Worm (Caenorhabditis elegans) whole organism, L4 larva: ENCODE data around the gene C54D10.3.

Experiments used
- ama-1 ChIP-seq: fragments of 150-350 bp; optimal IDR thresholded peaks from 2 replicates; lab custom pipeline; 2014; ENCODE audit warnings: inconsistent platforms, mixed read lengths
- egl-27 ChIP-seq: sonication (generic microtip); optimal IDR thresholded peaks from 3 replicates; lab custom pipeline; 2017; ENCODE audit warnings: missing biosample characterization, missing genetic modification reagents, missing genetic modification characterization
- lir-3 ChIP-seq: sonication (generic microtip); optimal IDR thresholded peaks from 2 replicates; lab custom pipeline; 2016; ENCODE audit warnings: mild to moderate bottlenecking, missing genetic modification characterization, missing compliant biosample characterization
- zfp-3 ChIP-seq: fragments of 200-800 bp; sonication (Bioruptor generic); conservative IDR thresholded peaks from 2 replicates; pipeline ENCODE4 v1.3.6; 2022; ENCODE audit warnings: missing genetic modification reagents, missing genetic modification characterization, missing compliant biosample characterization

DNA sequence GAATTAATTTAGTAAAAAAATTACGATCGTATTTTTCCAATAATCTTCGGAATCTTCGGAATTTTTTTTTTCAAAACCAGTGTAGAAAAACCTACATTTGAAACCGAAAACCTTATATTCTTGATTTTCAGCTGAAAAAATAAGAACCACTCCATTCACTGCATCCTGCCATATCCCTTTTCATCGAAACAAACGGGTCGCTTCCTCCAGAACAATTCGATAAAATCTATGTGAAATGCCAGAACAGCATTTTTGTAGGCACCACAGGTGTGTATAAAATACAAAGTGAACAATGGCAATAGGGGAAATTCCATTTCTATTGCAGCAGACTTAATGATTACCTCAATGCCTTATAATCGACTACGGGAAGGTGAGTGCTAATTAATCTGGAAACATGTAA is 41.1 kb upstream of the C54D10.3 start, which contains the start of gene K01D12.1:
- TF ChIP-seq ama-1 (no peak), lir-3 (tag; lab: Kevin White, UChicago) (no peak), egl-27 (tag; lab: Kevin White, UChicago) (no peak), zfp-3 (GFP tag; lab: Robert Waterston, UW) (no peak)
